Fruit fly (Drosophila melanogaster): ENCODE data around the gene Ge-1.

The Ge-1 gene

dm6 chr2L:11106562-11106962 lies 5.9 kb upstream of the Ge-1 start, which contains the start of gene Reps (continued):
- TF ChIP-seq Xbp1 (GFP tag; optimal IDR thresholded peaks at IDR 0.05): peak; percentile 99
- peak; percentile 74; the same call in 1 of the 2 replicates for TF ChIP-seq sna (GFP tag; IDR thresholded peaks at IDR 0.05; ENCODE audit: partially characterized antibody)
- TF ChIP-seq aop (GFP tag; IDR thresholded peaks at IDR 0.05): peak; percentile 91
- TF ChIP-seq tio (GFP tag; optimal IDR thresholded peaks at IDR 0.05): peak; percentile 99
- peak; percentile 99 for TF ChIP-seq Max (GFP tag; optimal IDR thresholded peaks at IDR 0.05)
- TF ChIP-seq CG7786 (GFP tag; optimal IDR thresholded peaks at IDR 0.05): peak; percentile 97
- peak; percentile 99 for TF ChIP-seq Optix (GFP tag; IDR thresholded peaks at IDR 0.05)
- TF ChIP-seq Oaz (GFP tag; IDR thresholded peaks at IDR 0.05): peak; percentile 97
- TF ChIP-seq mld (GFP tag; IDR thresholded peaks at IDR 0.05; ENCODE audit: partially characterized antibody): peak; percentile 64; the same call in 1 of the 3 replicates
- peak; percentile 97 for TF ChIP-seq CG15601 (tag; optimal IDR thresholded peaks at IDR 0.05)
- TF ChIP-seq crol (GFP tag; IDR thresholded peaks at IDR 0.05): peak; percentile 82
- peak; percentile 97 for TF ChIP-seq CG7556 (GFP tag; optimal IDR thresholded peaks at IDR 0.05)
- peak; percentile 98 for TF ChIP-seq Meics (GFP tag; optimal IDR thresholded peaks at IDR 0.05)
- TF ChIP-seq CG2116 (GFP tag; optimal IDR thresholded peaks at IDR 0.05): peak; percentile 94
- no peak for TF ChIP-seq Hr39 (optimal IDR thresholded peaks at IDR 0.05)
- peak; percentile 98 for TF ChIP-seq CG5245 (GFP tag; optimal IDR thresholded peaks at IDR 0.05)
- peak; percentile 90 for TF ChIP-seq Dref (GFP tag; IDR thresholded peaks at IDR 0.05)
- TF ChIP-seq CG17385 (GFP tag; optimal IDR thresholded peaks at IDR 0.05): peak; percentile 95
- peak; percentile 98 for TF ChIP-seq CG2889 (GFP tag; IDR thresholded peaks at IDR 0.05)
- TF ChIP-seq CG8944 (GFP tag; optimal IDR thresholded peaks at IDR 0.05): peak; percentile 97
- TF ChIP-seq Bgb (GFP tag; IDR thresholded peaks at IDR 0.05; ENCODE audit: partially characterized antibody): peak; percentile 56
- TF ChIP-seq Dad (GFP tag; optimal IDR thresholded peaks at IDR 0.05): peak; percentile 98
- TF ChIP-seq Oli (tag; optimal IDR thresholded peaks at IDR 0.05): peak; percentile 98
- peak; percentile 99 for TF ChIP-seq E2f1 (GFP tag; IDR thresholded peaks at IDR 0.05)
- TF ChIP-seq sqz (GFP tag; optimal IDR thresholded peaks at IDR 0.05): peak; percentile 96
- TF ChIP-seq CG30403 (GFP tag; optimal IDR thresholded peaks at IDR 0.05): peak; percentile 99
- peak; percentile 99 for TF ChIP-seq az2 (GFP tag; optimal IDR thresholded peaks at IDR 0.05)
- peak; percentile 99 for TF ChIP-seq CG10209 (GFP tag; optimal IDR thresholded peaks at IDR 0.05)
- TF ChIP-seq chm (GFP tag; IDR thresholded peaks at IDR 0.05): peak; percentile 98
- peak; percentile 94 for TF ChIP-seq ac (GFP tag; optimal IDR thresholded peaks at IDR 0.05)
- TF ChIP-seq CG12391 (tag; optimal IDR thresholded peaks at IDR 0.05): peak; percentile 99
- TF ChIP-seq CG34224 (GFP tag; IDR thresholded peaks at IDR 0.05; ENCODE audit: partially characterized antibody): peak; percentile 65
- peak; percentile 69 for TF ChIP-seq unc-4 (GFP tag; IDR thresholded peaks at IDR 0.05; ENCODE audit: partially characterized antibody)
- TF ChIP-seq crp (GFP tag; optimal IDR thresholded peaks at IDR 0.05): peak; percentile 33 to 84
- peak; percentile 94 for TF ChIP-seq fd64A (GFP tag; optimal IDR thresholded peaks at IDR 0.05)
- TF ChIP-seq ci (GFP tag; IDR thresholded peaks at IDR 0.05): peak; percentile 99
- peak; percentile 95 for TF ChIP-seq stwl (tag; optimal IDR thresholded peaks at IDR 0.05)
- peak; percentile 99 for TF ChIP-seq CG3281 (GFP tag; optimal IDR thresholded peaks at IDR 0.05)
- TF ChIP-seq CG11093 (GFP tag; IDR thresholded peaks at IDR 0.05): peak; percentile 99
- peak; percentile 97 for TF ChIP-seq nerfin-1 (tag; optimal IDR thresholded peaks at IDR 0.05)
- TF ChIP-seq HHEX (GFP tag; optimal IDR thresholded peaks at IDR 0.05): peak; percentile 98
- TF ChIP-seq klu (GFP tag; IDR thresholded peaks at IDR 0.05): peak; percentile 99
- TF ChIP-seq CG1792 (GFP tag; optimal IDR thresholded peaks at IDR 0.05): peak; percentile 95
- TF ChIP-seq Lhr (GFP tag; optimal IDR thresholded peaks at IDR 0.05): peak; percentile 96
- peak; percentile 52; the same call in 2 of the 3 replicates for TF ChIP-seq vnd (GFP tag; IDR thresholded peaks at IDR 0.05; ENCODE audit: partially characterized antibody)
- TF ChIP-seq CG15696 (tag; optimal IDR thresholded peaks at IDR 0.05): peak; percentile 99
- TF ChIP-seq ranshi (GFP tag; IDR thresholded peaks at IDR 0.05): peak; percentile 99
- TF ChIP-seq ken (GFP tag; IDR thresholded peaks at IDR 0.05): peak; percentile 99
- peak; percentile 98 for TF ChIP-seq Atf6 (GFP tag; IDR thresholded peaks at IDR 0.05)
- TF ChIP-seq CG6175 (GFP tag; IDR thresholded peaks at IDR 0.05): peak; percentile 97
- TF ChIP-seq wdn (GFP tag; IDR thresholded peaks at IDR 0.05): peak; percentile 99

All from whole organism, embryonic.